Fruit fly (Drosophila melanogaster) whole organism, adult: ENCODE measurements around the gene CG13003.

Experiments used
- CG12768 ChIP-seq: fragments of 200-800 bp; sonication (Bioruptor generic); optimal IDR thresholded peaks from 2 replicates; lab custom pipeline; 2017; ENCODE audit warnings: missing biosample characterization, missing genetic modification characterization, mild to moderate bottlenecking, moderate library complexity, missing genetic modification reagents
- CG33017 ChIP-seq: fragments of 200-800 bp; sonication (Bioruptor generic); optimal IDR thresholded peaks from 2 replicates; lab custom pipeline; 2018; ENCODE audit warnings: missing biosample characterization, mild to moderate bottlenecking, missing genetic modification characterization, moderate library complexity
- CG5204 ChIP-seq: fragments of 200-800 bp; sonication (Bioruptor generic); optimal IDR thresholded peaks from 2 replicates; lab custom pipeline; 2016; ENCODE audit warnings: missing biosample characterization, missing genetic modification characterization
- CG7101 ChIP-seq: fragments of 200-800 bp; sonication (Bioruptor generic); optimal IDR thresholded peaks from 2 replicates; lab custom pipeline; 2018; ENCODE audit warnings: missing biosample characterization, mild to moderate bottlenecking, missing genetic modification characterization, moderate library complexity
- Clk ChIP-seq: fragments of 200-800 bp; sonication (Bioruptor generic); optimal IDR thresholded peaks from 2 replicates; lab custom pipeline; 2017; ENCODE audit warnings: missing biosample characterization, missing genetic modification characterization
- Crg-1 ChIP-seq: fragments of 200-800 bp; sonication (Bioruptor generic); optimal IDR thresholded peaks from 2 replicates; lab custom pipeline; 2016; ENCODE audit warnings: missing biosample characterization, missing genetic modification characterization
- Hr96 ChIP-seq: fragments of 200-800 bp; sonication (Bioruptor generic); optimal IDR thresholded peaks from 2 replicates; lab custom pipeline; 2016; ENCODE audit warnings: missing biosample characterization, missing genetic modification characterization
- Mnt ChIP-seq: fragments of 200-800 bp; sonication (Bioruptor generic); optimal IDR thresholded peaks from 2 replicates; lab custom pipeline; 2016; ENCODE audit warnings: missing biosample characterization, mild to moderate bottlenecking, missing genetic modification characterization
- cic ChIP-seq: fragments of 200-800 bp; sonication (Bioruptor generic); optimal IDR thresholded peaks from 2 replicates; lab custom pipeline; 2017; ENCODE audit warnings: missing biosample characterization, mild to moderate bottlenecking, missing genetic modification characterization, moderate library complexity
- cnc ChIP-seq, 2 experiments: fragments of >200 bp; optimal IDR thresholded peaks; 2 replicates each; lab custom pipeline; 2017
- kay ChIP-seq: fragments of 200-800 bp; sonication (Bioruptor generic); peaks from one replicate; lab custom pipeline; 2016; ENCODE audit warnings: missing biosample characterization, missing genetic modification characterization, borderline replicate concordance
- pad ChIP-seq: fragments of 200-800 bp; sonication (Bioruptor generic); optimal IDR thresholded peaks from 3 replicates; lab custom pipeline; 2017; ENCODE audit warnings: missing biosample characterization, missing genetic modification characterization, mild to moderate bottlenecking, moderate library complexity, missing genetic modification reagents
- tj ChIP-seq: fragments of 200-800 bp; sonication (Bioruptor generic); optimal IDR thresholded peaks from 3 replicates; lab custom pipeline; 2017; ENCODE audit warnings: missing biosample characterization, mild to moderate bottlenecking, missing genetic modification characterization, moderate library complexity

DNA sequence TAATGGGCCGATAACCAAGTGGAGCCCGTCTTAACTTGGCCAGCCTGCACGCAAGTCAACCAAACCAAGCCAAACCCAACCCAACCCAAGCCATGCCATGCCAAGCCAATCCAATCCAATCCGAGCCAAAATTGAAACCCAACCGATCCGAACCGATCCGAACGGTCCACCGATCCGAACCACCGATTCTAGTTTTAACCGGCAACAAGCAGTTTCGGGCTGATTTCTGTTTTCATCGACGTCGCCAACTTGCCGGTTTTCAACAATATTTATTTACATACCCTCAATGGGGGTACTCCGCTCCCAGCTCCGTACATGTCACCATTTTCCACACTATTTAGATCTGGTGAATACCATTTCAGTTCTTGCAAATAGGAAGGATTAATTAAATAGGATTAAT lies 30.7 kb upstream of the CG13003 start:
- no peak for TF ChIP-seq kay (GFP tag; lab: Kevin White, UChicago)
- no peak for TF ChIP-seq Clk
- no peak for TF ChIP-seq Hr96 (GFP tag; lab: Kevin White, UChicago)
- TF ChIP-seq tj (GFP tag; lab: Kevin White, UChicago), result no peak
- TF ChIP-seq CG33017 (tag; lab: Kevin White, UChicago), result no peak
- TF ChIP-seq Crg-1 (GFP tag; lab: Kevin White, UChicago), result no peak
- no peak for TF ChIP-seq cic (GFP tag; lab: Kevin White, UChicago)
- no peak for TF ChIP-seq Mnt
- no peak for TF ChIP-seq pad (GFP tag; lab: Kevin White, UChicago)
- TF ChIP-seq CG12768, result no peak
- no peak for TF ChIP-seq CG7101 (tag; lab: Kevin White, UChicago)
- TF ChIP-seq cnc (optimal IDR thresholded peaks at IDR 0.05; lab: Kevin White, UChicago), result no peak
- no peak for TF ChIP-seq CG5204 (GFP tag; lab: Kevin White, UChicago)
